Fruit fly (Drosophila melanogaster) whole organism, wandering third instar larva: Measurements from ENCODE around the gene Paip2.

ENCODE experiments used
- Hr83 ChIP-seq: fragments of 200-300 bp; sonication (Bioruptor generic); optimal IDR thresholded peaks from 2 replicates; lab custom pipeline; 2016; ENCODE audit warnings: missing biosample characterization, mild to moderate bottlenecking, missing genetic modification characterization, moderate library complexity; ENCODE audit not compliant: poor library complexity, severe bottlenecking
- brk ChIP-seq: fragments of 200-800 bp; sonication (Bioruptor generic); optimal IDR thresholded peaks from 2 replicates; lab custom pipeline; 2016; ENCODE audit warnings: missing biosample characterization, mild to moderate bottlenecking, missing genetic modification characterization
- h ChIP-seq: fragments of 200-800 bp; sonication (Bioruptor generic); optimal IDR thresholded peaks from 3 replicates; lab custom pipeline; 2016; ENCODE audit warnings: missing biosample characterization, mild to moderate bottlenecking, missing genetic modification characterization

DNA sequence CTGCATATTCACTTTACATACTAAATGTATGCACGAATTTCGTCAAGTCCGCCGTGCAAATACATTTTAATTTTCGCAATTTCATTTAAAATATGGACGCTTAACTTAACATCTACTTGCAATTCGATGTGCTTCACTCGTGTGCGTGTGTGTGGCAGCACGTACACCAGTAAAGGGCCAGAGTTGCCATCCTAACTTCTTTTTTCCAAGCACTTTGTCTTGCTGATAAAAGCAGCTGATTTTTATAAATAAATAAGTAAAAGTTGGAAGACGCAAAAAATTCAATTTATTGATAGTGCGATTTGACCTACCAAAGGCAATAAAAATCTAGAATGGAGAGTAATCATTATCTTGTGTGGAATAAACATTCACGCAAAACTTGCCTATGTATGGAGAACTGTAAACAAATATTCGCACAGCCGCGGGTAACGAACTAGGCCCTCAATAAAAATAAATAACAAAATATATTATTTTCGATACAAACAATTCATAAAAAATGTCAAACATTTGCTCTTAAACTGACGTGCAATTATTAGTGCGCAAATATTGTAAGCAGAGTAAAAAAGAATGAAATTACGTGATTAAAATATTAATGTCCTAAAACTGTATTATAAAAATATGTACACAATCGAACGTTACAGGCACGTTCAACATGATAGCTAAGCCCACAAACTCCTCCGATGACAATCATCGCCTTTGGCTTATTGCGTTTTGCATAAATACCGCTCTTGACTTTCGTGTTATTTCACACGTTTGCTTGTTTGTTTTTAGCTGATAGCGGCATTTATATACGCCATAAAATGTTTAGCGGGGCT is 1.8 kb downstream of the Paip2 start:
- TF ChIP-seq h (GFP tag; lab: Kevin White, UChicago) (peak; percentile 62), brk (GFP tag; lab: Kevin White, UChicago) (peak; percentile 45), Hr83 (GFP tag; lab: Kevin White, UChicago) (peak; percentile 30)
